Fruit fly (Drosophila melanogaster) whole organism, embryonic: ENCODE measurements around the gene Polr3G.
A peak's percentile ranks its signal among the peaks of the same experiment; 100 is the strongest.

Experiments
- Abd-B ChIP-seq: fragments of 200-800 bp; sonication (Bioruptor generic); optimal IDR thresholded peaks from 2 replicates; lab custom pipeline; 2018; ENCODE audit warnings: missing biosample characterization, mild to moderate bottlenecking, missing genetic modification characterization, moderate library complexity
- CG12071 ChIP-seq: fragments of 200-800 bp; sonication (Bioruptor generic); optimal IDR thresholded peaks from 3 replicates; lab custom pipeline; 2018; ENCODE audit warnings: missing biosample characterization, mild to moderate bottlenecking, missing genetic modification characterization
- CG13123 ChIP-seq: fragments of 200-800 bp; sonication (Bioruptor generic); optimal IDR thresholded peaks from 2 replicates; lab custom pipeline; 2016; ENCODE audit warnings: missing biosample characterization, missing genetic modification characterization
- CG13424 ChIP-seq: fragments of 200-800 bp; sonication (Bioruptor generic); optimal IDR thresholded peaks from 2 replicates; lab custom pipeline; 2019; ENCODE audit warnings: missing biosample characterization, mild to moderate bottlenecking, missing genetic modification characterization, moderate library complexity
- CG15011 ChIP-seq: fragments of 200-800 bp; sonication (Bioruptor generic); optimal IDR thresholded peaks from 3 replicates; lab custom pipeline; 2018; ENCODE audit warnings: missing biosample characterization, mild to moderate bottlenecking, missing genetic modification characterization
- CG16863 ChIP-seq: fragments of 200-800 bp; sonication (Bioruptor generic); optimal IDR thresholded peaks from 3 replicates; lab custom pipeline; 2016; ENCODE audit warnings: missing biosample characterization, missing genetic modification characterization
- CG17186 ChIP-seq: fragments of 200-800 bp; sonication (Bioruptor generic); optimal IDR thresholded peaks from 3 replicates; lab custom pipeline; 2017; ENCODE audit warnings: missing biosample characterization, missing genetic modification reagents, missing genetic modification characterization
- CG18599 ChIP-seq: fragments of 200-800 bp; sonication (Bioruptor generic); optimal IDR thresholded peaks from 3 replicates; lab custom pipeline; 2017; ENCODE audit warnings: missing biosample characterization, missing genetic modification characterization, mild to moderate bottlenecking, moderate library complexity, missing genetic modification reagents
- CG18619 ChIP-seq: fragments of 200-800 bp; sonication (Bioruptor generic); optimal IDR thresholded peaks from 3 replicates; lab custom pipeline; 2017; ENCODE audit warnings: missing biosample characterization, mild to moderate bottlenecking, missing genetic modification characterization
- CG2129 ChIP-seq: fragments of 200-800 bp; sonication (Bioruptor generic); IDR thresholded peaks from 2 replicates; pipeline ENCODE4 v1.3.6; 2022; ENCODE audit warnings: missing biosample characterization, missing genetic modification characterization; ENCODE audit not compliant: partially characterized antibody
- CG31224 ChIP-seq: fragments of 200-800 bp; sonication (Bioruptor generic); IDR thresholded peaks from 2 replicates; pipeline ENCODE4 v1.3.6; 2022; ENCODE audit warnings: missing biosample characterization, missing genetic modification characterization
- CG3163 ChIP-seq: fragments of 200-800 bp; sonication (Bioruptor generic); optimal IDR thresholded peaks from 3 replicates; lab custom pipeline; 2016; ENCODE audit warnings: missing biosample characterization, missing genetic modification characterization
- CG4424 ChIP-seq: fragments of 200-800 bp; sonication (Bioruptor generic); optimal IDR thresholded peaks from 3 replicates; lab custom pipeline; 2016; ENCODE audit warnings: missing biosample characterization, missing genetic modification characterization
- CG6272 ChIP-seq: fragments of 200-800 bp; sonication (Bioruptor generic); IDR thresholded peaks from 2 replicates; pipeline ENCODE4 v1.3.6; 2022; ENCODE audit warnings: missing biosample characterization, missing genetic modification characterization
- CG8290 ChIP-seq, 3 experiments: fragments of 200-800 bp; sonication (Bioruptor generic); optimal IDR thresholded peaks; 2 replicates each; lab custom pipeline; 2016 to 2019; ENCODE audit warnings: missing biosample characterization in 3 of 3, missing genetic modification characterization in 3 of 3, mild to moderate bottlenecking in 2 of 3, moderate library complexity in 1 of 3
- CG9215 ChIP-seq: fragments of 200-800 bp; sonication (Bioruptor generic); IDR thresholded peaks from 2 replicates; pipeline ENCODE4 v1.3.6; 2022; ENCODE audit warnings: missing biosample characterization, missing genetic modification characterization
- CG9876 ChIP-seq: fragments of 200-800 bp; sonication (Bioruptor generic); optimal IDR thresholded peaks from 2 replicates; lab custom pipeline; 2016; ENCODE audit warnings: missing biosample characterization, missing genetic modification characterization
- CG9932 ChIP-seq: fragments of 200-800 bp; sonication (Bioruptor generic); IDR thresholded peaks from 2 replicates; pipeline ENCODE4 v1.3.6; 2022; ENCODE audit warnings: missing biosample characterization, missing genetic modification characterization
- CTCF ChIP-seq: fragments of 200-800 bp; sonication (Bioruptor generic); optimal IDR thresholded peaks from 2 replicates; lab custom pipeline; 2017; ENCODE audit warnings: missing biosample characterization, mild to moderate bottlenecking, missing genetic modification characterization, moderate library complexity
- Camta ChIP-seq: fragments of 200-800 bp; sonication (Bioruptor generic); optimal IDR thresholded peaks from 2 replicates; lab custom pipeline; 2016; ENCODE audit warnings: missing biosample characterization, missing genetic modification characterization
- Chrac-16 ChIP-seq: fragments of 200-800 bp; sonication (Bioruptor generic); optimal IDR thresholded peaks from 3 replicates; lab custom pipeline; 2016; ENCODE audit warnings: missing biosample characterization, missing genetic modification characterization
- D19A ChIP-seq: fragments of 200-800 bp; optimal IDR thresholded peaks from 3 replicates; lab custom pipeline; 2019; ENCODE audit warnings: missing biosample characterization, mild to moderate bottlenecking, missing genetic modification characterization, moderate library complexity
- Dip3 ChIP-seq: fragments of 200-800 bp; sonication (Bioruptor generic); optimal IDR thresholded peaks from 3 replicates; lab custom pipeline; 2016; ENCODE audit warnings: missing biosample characterization, missing genetic modification characterization
- Ets97D ChIP-seq: fragments of 200-800 bp; sonication (Bioruptor generic); optimal IDR thresholded peaks from 3 replicates; lab custom pipeline; 2016; ENCODE audit warnings: missing biosample characterization, missing genetic modification characterization
- Fer1 ChIP-seq: fragments of 200-800 bp; sonication (Bioruptor generic); optimal IDR thresholded peaks from 2 replicates; lab custom pipeline; 2017; ENCODE audit warnings: missing biosample characterization, mild to moderate bottlenecking, missing genetic modification characterization
- HLHmδ ChIP-seq: fragments of 200-800 bp; sonication (Bioruptor generic); optimal IDR thresholded peaks from 2 replicates; lab custom pipeline; 2018; ENCODE audit warnings: missing biosample characterization, mild to moderate bottlenecking, missing genetic modification characterization, moderate library complexity
- Hey ChIP-seq: fragments of 200-800 bp; sonication (Bioruptor generic); optimal IDR thresholded peaks from 3 replicates; lab custom pipeline; 2018; ENCODE audit warnings: missing biosample characterization, mild to moderate bottlenecking, missing genetic modification characterization
- Hmx ChIP-seq: fragments of 200-800 bp; sonication (Bioruptor generic); optimal IDR thresholded peaks from 2 replicates; lab custom pipeline; 2016; ENCODE audit warnings: missing biosample characterization, missing genetic modification characterization
- Kr ChIP-seq: fragments of 200-800 bp; sonication (Bioruptor generic); optimal IDR thresholded peaks from 2 replicates; lab custom pipeline; 2017; ENCODE audit warnings: missing biosample characterization, mild to moderate bottlenecking, missing genetic modification characterization
- MTF-1 ChIP-seq: fragments of 200-800 bp; sonication (Bioruptor generic); optimal IDR thresholded peaks from 2 replicates; lab custom pipeline; 2018; ENCODE audit warnings: missing biosample characterization, mild to moderate bottlenecking, missing genetic modification characterization, borderline replicate concordance
- NC2β ChIP-seq: fragments of 200-800 bp; sonication (Bioruptor generic); optimal IDR thresholded peaks from 2 replicates; lab custom pipeline; 2016; ENCODE audit warnings: missing biosample characterization, missing genetic modification characterization
- Nf-YB ChIP-seq: fragments of 200-800 bp; sonication (Bioruptor generic); optimal IDR thresholded peaks from 3 replicates; lab custom pipeline; 2019; ENCODE audit warnings: missing biosample characterization, mild to moderate bottlenecking, missing genetic modification characterization, moderate library complexity
- Pdp1 ChIP-seq, 2 experiments: fragments of 200-800 bp; sonication (Bioruptor generic); optimal IDR thresholded peaks; 3 replicates each; lab custom pipeline; 2016; ENCODE audit warnings: missing biosample characterization in 2 of 2, missing genetic modification characterization in 2 of 2, mild to moderate bottlenecking in 1 of 2, moderate library complexity in 1 of 2
- Rx ChIP-seq: fragments of 200-800 bp; sonication (Bioruptor generic); IDR thresholded peaks from 2 replicates; pipeline ENCODE4 v1.3.6; 2022; ENCODE audit warnings: missing biosample characterization, missing genetic modification characterization
- Tbp ChIP-seq: fragments of >200 bp; optimal IDR thresholded peaks from 2 replicates; lab custom pipeline; 2018; ENCODE audit warnings: missing biosample characterization, missing genetic modification characterization
- Vsx1 ChIP-seq: fragments of 200-800 bp; sonication (Bioruptor generic); optimal IDR thresholded peaks from 2 replicates; lab custom pipeline; 2017; ENCODE audit warnings: missing biosample characterization, mild to moderate bottlenecking, missing genetic modification characterization, missing genetic modification reagents
- abd-A ChIP-seq: fragments of 200-800 bp; sonication (Bioruptor generic); optimal IDR thresholded peaks from 3 replicates; lab custom pipeline; 2019; ENCODE audit warnings: missing biosample characterization, mild to moderate bottlenecking, missing genetic modification characterization, moderate library complexity
- ap ChIP-seq: fragments of 200-800 bp; sonication (Bioruptor generic); IDR thresholded peaks from 2 replicates; pipeline ENCODE4 v1.3.6; 2022; ENCODE audit warnings: missing biosample characterization, missing genetic modification characterization
- ase ChIP-seq: fragments of 200-800 bp; sonication (Bioruptor generic); IDR thresholded peaks from 3 replicates; pipeline ENCODE4 v1.3.6; 2022; ENCODE audit warnings: missing biosample characterization, missing genetic modification characterization
- bcd ChIP-seq: fragments of 200-800 bp; sonication (Bioruptor generic); optimal IDR thresholded peaks from 2 replicates; lab custom pipeline; 2017; ENCODE audit warnings: missing biosample characterization, mild to moderate bottlenecking, missing genetic modification characterization
- dan ChIP-seq: fragments of 200-800 bp; sonication (Bioruptor generic); IDR thresholded peaks from 2 replicates; pipeline ENCODE4 v1.3.6; 2022; ENCODE audit warnings: missing biosample characterization, missing genetic modification characterization
- en ChIP-seq: fragments of 200-800 bp; sonication (Bioruptor generic); optimal IDR thresholded peaks from 2 replicates; lab custom pipeline; 2016; ENCODE audit warnings: missing biosample characterization, missing genetic modification characterization
- fd3F ChIP-seq: fragments of 200-800 bp; sonication (Bioruptor generic); optimal IDR thresholded peaks from 2 replicates; lab custom pipeline; 2018; ENCODE audit warnings: missing biosample characterization, mild to moderate bottlenecking, missing genetic modification characterization, moderate library complexity
- hb ChIP-seq: fragments of 200-800 bp; sonication (Bioruptor generic); IDR thresholded peaks from 3 replicates; pipeline ENCODE4 v1.3.6; 2022; ENCODE audit warnings: missing biosample characterization, missing genetic modification characterization; ENCODE audit not compliant: partially characterized antibody
- pb ChIP-seq: fragments of 200-800 bp; sonication (Bioruptor generic); optimal IDR thresholded peaks from 3 replicates; lab custom pipeline; 2016; ENCODE audit warnings: missing biosample characterization, missing genetic modification characterization
- pfk ChIP-seq: fragments of 200-800 bp; sonication (Bioruptor generic); optimal IDR thresholded peaks from 2 replicates; lab custom pipeline; 2018; ENCODE audit warnings: missing biosample characterization, mild to moderate bottlenecking, missing genetic modification characterization, moderate library complexity
- pnt ChIP-seq: fragments of 200-800 bp; sonication (Bioruptor generic); optimal IDR thresholded peaks from 3 replicates; lab custom pipeline; 2016; ENCODE audit warnings: missing biosample characterization, missing genetic modification characterization
- sens ChIP-seq: fragments of 200-800 bp; sonication (Bioruptor generic); peaks from one replicate; lab custom pipeline; 2016; ENCODE audit warnings: missing biosample characterization, missing genetic modification characterization
- sim ChIP-seq: fragments of 200-800 bp; sonication (Bioruptor generic); IDR thresholded peaks from 2 replicates; pipeline ENCODE4 v1.3.6; 2022; ENCODE audit warnings: missing biosample characterization, missing genetic modification characterization
- sob ChIP-seq: fragments of 200-800 bp; sonication (Bioruptor generic); IDR thresholded peaks from 2 replicates; pipeline ENCODE4 v1.3.6; 2022; ENCODE audit warnings: missing biosample characterization, missing genetic modification characterization
- tup ChIP-seq: fragments of 200-800 bp; sonication (Bioruptor generic); optimal IDR thresholded peaks from 2 replicates; lab custom pipeline; 2016; ENCODE audit warnings: missing biosample characterization, mild to moderate bottlenecking, missing genetic modification characterization, moderate library complexity
- usp ChIP-seq: fragments of >200 bp; optimal IDR thresholded peaks from 2 replicates; lab custom pipeline; 2017; ENCODE audit warnings: missing biosample characterization, missing genetic modification characterization

Gene Polr3G

DNA sequence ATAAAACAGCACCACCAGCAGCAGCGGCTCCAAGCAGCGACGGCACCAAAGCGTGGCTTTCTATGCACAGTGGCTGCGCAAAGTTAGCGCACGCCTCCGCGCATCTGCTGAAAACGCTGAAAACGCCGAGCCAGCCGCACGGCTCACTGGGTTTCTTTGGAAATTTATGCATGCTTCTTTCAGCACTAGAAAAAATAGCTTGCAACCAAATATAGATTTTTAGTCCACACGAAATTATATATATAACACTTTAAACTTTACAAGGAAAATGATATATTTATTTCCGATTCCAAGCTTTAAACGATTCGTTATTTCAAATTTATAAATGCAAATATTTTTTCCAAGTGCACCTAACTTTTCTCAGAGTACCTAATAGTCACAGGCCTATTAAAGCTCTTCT lies 22.3 kb downstream of the Polr3G start (continued):
- peak; percentile 31 for TF ChIP-seq D19A (tag; lab: Kevin White, UChicago)
- no peak for TF ChIP-seq CG18619 (GFP tag; lab: Kevin White, UChicago)
- no peak for TF ChIP-seq pfk (GFP tag; lab: Kevin White, UChicago)
- no peak for TF ChIP-seq HLHmδ
- TF ChIP-seq Fer1 = peak; percentile 17
- no peak for TF ChIP-seq Ets97D (GFP tag; lab: Kevin White, UChicago)
- TF ChIP-seq en = no peak
- TF ChIP-seq CG18599 = no peak
- no peak for TF ChIP-seq NC2β
- TF ChIP-seq ap (GFP tag; lab: Robert Waterston, UW) = 0 out of 2 replicates have a peak, but pooled peaks have one; percentile 21
- peak; percentile 6 to 12 for TF ChIP-seq Pdp1 (GFP tag; optimal IDR thresholded peaks at IDR 0.05; lab: Kevin White, UChicago)
- no peak for TF ChIP-seq abd-A (tag; lab: Kevin White, UChicago)
- TF ChIP-seq Vsx1 = peak; percentile 40
- no peak for TF ChIP-seq CG17186
- no peak for TF ChIP-seq CTCF (GFP tag; lab: Kevin White, UChicago)
- TF ChIP-seq pnt (GFP tag; lab: Kevin White, UChicago) = no peak
- no peak for TF ChIP-seq CG8290 (GFP tag; optimal IDR thresholded peaks at IDR 0.05; lab: Kevin White, UChicago)
- TF ChIP-seq CG8290 (tag; optimal IDR thresholded peaks at IDR 0.05; lab: Kevin White, UChicago) = no peak
- TF ChIP-seq CG12071 (GFP tag; lab: Kevin White, UChicago) = no peak
- TF ChIP-seq CG3163 (GFP tag; lab: Kevin White, UChicago) = no peak
- no peak for TF ChIP-seq pb (GFP tag; lab: Kevin White, UChicago)
- no peak for TF ChIP-seq sim (GFP tag; lab: Robert Waterston, UW)
- TF ChIP-seq Dip3 (GFP tag; lab: Kevin White, UChicago) = no peak
- no peak for TF ChIP-seq usp (GFP tag; lab: Kevin White, UChicago)
- TF ChIP-seq Kr = no peak
- no peak for TF ChIP-seq CG31224 (GFP tag; lab: Robert Waterston, UW)
- no peak for TF ChIP-seq Hmx
- TF ChIP-seq bcd (GFP tag; lab: Kevin White, UChicago) = peak; percentile 40
- TF ChIP-seq CG4424 (GFP tag; lab: Kevin White, UChicago) = peak; percentile 31
- no peak for TF ChIP-seq Tbp (GFP tag; lab: Kevin White, UChicago)
- no peak for TF ChIP-seq ase
- TF ChIP-seq MTF-1 (GFP tag; lab: Kevin White, UChicago) = no peak
- TF ChIP-seq CG9215 (GFP tag; lab: Robert Waterston, UW) = no peak
- no peak for TF ChIP-seq tup (GFP tag; lab: Kevin White, UChicago)
- no peak for TF ChIP-seq CG15011 (GFP tag; lab: Kevin White, UChicago)
- no peak for TF ChIP-seq Hey
- TF ChIP-seq hb (GFP tag; lab: Robert Waterston, UW) = no peak
- no peak for TF ChIP-seq CG9876 (GFP tag; lab: Kevin White, UChicago)
- TF ChIP-seq CG13424 (tag; lab: Kevin White, UChicago) = peak; percentile 45
- peak; percentile 76 for TF ChIP-seq sens (GFP tag; lab: Kevin White, UChicago)
- no peak for TF ChIP-seq dan
- TF ChIP-seq Abd-B (GFP tag; lab: Kevin White, UChicago) = peak; percentile 31
- no peak; the same call in 1 of the 2 replicates for TF ChIP-seq CG6272 (GFP tag; lab: Robert Waterston, UW)
- no peak for TF ChIP-seq CG2129 (GFP tag; lab: Robert Waterston, UW)
- TF ChIP-seq Rx (GFP tag; lab: Robert Waterston, UW) = no peak
- TF ChIP-seq CG16863 (GFP tag; lab: Kevin White, UChicago) = peak; percentile 24
- TF ChIP-seq CG13123 (GFP tag; lab: Kevin White, UChicago) = peak; percentile 9
- peak; percentile 40 for TF ChIP-seq CG9932
- peak; percentile 2 for TF ChIP-seq fd3F (GFP tag; lab: Kevin White, UChicago)
- peak; percentile 21; the same call in 1 of the 2 replicates for TF ChIP-seq sob (GFP tag; lab: Robert Waterston, UW)
- peak; percentile 10 for TF ChIP-seq Camta (GFP tag; lab: Kevin White, UChicago)
- TF ChIP-seq Chrac-16 (GFP tag; lab: Kevin White, UChicago) = no peak
- TF ChIP-seq Nf-YB (GFP tag; lab: Kevin White, UChicago) = no peak
